Fruit fly (Drosophila melanogaster) whole organism, pupa: ENCODE results near the gene CG34250.

Source experiments
- CG13204 ChIP-seq: fragments of 200-800 bp; sonication (Bioruptor generic); optimal IDR thresholded peaks from 2 replicates; lab custom pipeline; 2018; ENCODE audit warnings: missing biosample characterization, mild to moderate bottlenecking, missing genetic modification characterization, moderate library complexity
- CG9948 ChIP-seq: fragments of 200-800 bp; sonication (Bioruptor generic); optimal IDR thresholded peaks from 2 replicates; lab custom pipeline; 2018; ENCODE audit warnings: missing biosample characterization, mild to moderate bottlenecking, missing genetic modification characterization, moderate library complexity
- Snoo ChIP-seq: fragments of 200-800 bp; sonication (Bioruptor generic); optimal IDR thresholded peaks from 3 replicates; lab custom pipeline; 2017; ENCODE audit warnings: missing biosample characterization, mild to moderate bottlenecking, missing genetic modification characterization, inconsistent platforms
- gl ChIP-seq: fragments of 200-800 bp; sonication (Bioruptor generic); optimal IDR thresholded peaks from 2 replicates; lab custom pipeline; 2018; ENCODE audit warnings: missing biosample characterization, mild to moderate bottlenecking, missing genetic modification characterization

- TF ChIP-seq CG9948 (tag; lab: Kevin White, UChicago) (no peak), Snoo (tag; lab: Kevin White, UChicago) (no peak), gl (tag; lab: Kevin White, UChicago) (no peak), CG13204 (GFP tag; lab: Kevin White, UChicago) (no peak)
These were observed 45.6 kb upstream of the CG34250 start for dm6 chr3L:17430390-17430789.
